Fruit fly (Drosophila melanogaster) whole organism, embryonic: Measurements from ENCODE around the gene Rbp6.
A peak's percentile ranks its signal among the peaks of the same experiment; 100 is the strongest.

Experiments
- Adf1 ChIP-seq: fragments of 200-800 bp; sonication (Bioruptor generic); IDR thresholded peaks from 2 replicates; pipeline ENCODE4 v1.3.6; 2022; ENCODE audit warnings: missing biosample characterization, missing genetic modification characterization
- Antp ChIP-seq: fragments of 200-800 bp; sonication (Bioruptor generic); optimal IDR thresholded peaks from 3 replicates; lab custom pipeline; 2016; ENCODE audit warnings: missing biosample characterization, missing genetic modification characterization
- Awh ChIP-seq: fragments of 200-800 bp; sonication (Bioruptor generic); IDR thresholded peaks from 2 replicates; pipeline ENCODE4, ENCODE4 v1.3.6; 2022; ENCODE audit warnings: missing biosample characterization, missing genetic modification characterization
- B-H2 ChIP-seq: fragments of 200-800 bp; sonication (Bioruptor generic); optimal IDR thresholded peaks from 2 replicates; lab custom pipeline; 2018; ENCODE audit warnings: missing biosample characterization, mild to moderate bottlenecking, missing genetic modification characterization
- Bgb ChIP-seq: fragments of 200-800 bp; sonication (Bioruptor generic); IDR thresholded peaks from 2 replicates; pipeline ENCODE4 v1.3.6; 2022; ENCODE audit warnings: missing biosample characterization, missing genetic modification characterization; ENCODE audit not compliant: partially characterized antibody
- CG10431 ChIP-seq: fragments of 200-800 bp; sonication (Bioruptor generic); optimal IDR thresholded peaks from 3 replicates; lab custom pipeline; 2018; ENCODE audit warnings: missing biosample characterization, mild to moderate bottlenecking, missing genetic modification characterization
- CG10654 ChIP-seq: fragments of 200-800 bp; sonication (Bioruptor generic); optimal IDR thresholded peaks from 2 replicates; lab custom pipeline; 2016; ENCODE audit warnings: missing biosample characterization, missing genetic modification characterization
- CG11398 ChIP-seq: fragments of 200-800 bp; sonication (Bioruptor generic); optimal IDR thresholded peaks from 2 replicates; lab custom pipeline; 2016; ENCODE audit warnings: missing biosample characterization, missing genetic modification characterization
- CG12155 ChIP-seq: fragments of 200-800 bp; sonication (Bioruptor generic); optimal IDR thresholded peaks from 3 replicates; lab custom pipeline; 2016; ENCODE audit warnings: missing biosample characterization, missing genetic modification characterization
- CG1233 ChIP-seq: fragments of 200-800 bp; sonication (Bioruptor generic); optimal IDR thresholded peaks from 4 replicates; lab custom pipeline; 2018; ENCODE audit warnings: missing biosample characterization, mild to moderate bottlenecking, missing genetic modification characterization
- CG12769 ChIP-seq: fragments of 200-800 bp; sonication (Bioruptor generic); optimal IDR thresholded peaks from 2 replicates; lab custom pipeline; 2019; ENCODE audit warnings: missing biosample characterization, mild to moderate bottlenecking, missing genetic modification characterization, moderate library complexity
- CG14050 ChIP-seq: fragments of 200-800 bp; sonication (Bioruptor generic); IDR thresholded peaks from 3 replicates; pipeline ENCODE4 v1.3.6; 2022; ENCODE audit warnings: missing biosample characterization, missing genetic modification characterization
- CG15011 ChIP-seq: fragments of 200-800 bp; sonication (Bioruptor generic); optimal IDR thresholded peaks from 3 replicates; lab custom pipeline; 2018; ENCODE audit warnings: missing biosample characterization, mild to moderate bottlenecking, missing genetic modification characterization
- CG1529 ChIP-seq: fragments of 200-800 bp; sonication (Bioruptor generic); optimal IDR thresholded peaks from 3 replicates; lab custom pipeline; 2018; ENCODE audit warnings: missing biosample characterization, missing genetic modification characterization
- CG17568 ChIP-seq: fragments of 200-800 bp; sonication (Bioruptor generic); optimal IDR thresholded peaks from 2 replicates; lab custom pipeline; 2018; ENCODE audit warnings: missing biosample characterization, mild to moderate bottlenecking, missing genetic modification characterization, moderate library complexity
- CG17612 ChIP-seq: fragments of 200-800 bp; sonication (Bioruptor generic); IDR thresholded peaks from 2 replicates; pipeline ENCODE4 v1.3.6; 2022; ENCODE audit warnings: missing biosample characterization, missing genetic modification characterization
- CG2129 ChIP-seq: fragments of 200-800 bp; sonication (Bioruptor generic); IDR thresholded peaks from 2 replicates; pipeline ENCODE4 v1.3.6; 2022; ENCODE audit warnings: missing biosample characterization, missing genetic modification characterization; ENCODE audit not compliant: partially characterized antibody
- CG2712 ChIP-seq: fragments of 200-800 bp; optimal IDR thresholded peaks from 3 replicates; lab custom pipeline; 2019; ENCODE audit warnings: missing biosample characterization, mild to moderate bottlenecking, missing genetic modification characterization, moderate library complexity
- CG31224 ChIP-seq: fragments of 200-800 bp; sonication (Bioruptor generic); IDR thresholded peaks from 2 replicates; pipeline ENCODE4 v1.3.6; 2022; ENCODE audit warnings: missing biosample characterization, missing genetic modification characterization
- CG32532 ChIP-seq: fragments of 200-800 bp; sonication (Bioruptor generic); IDR thresholded peaks from 2 replicates; pipeline ENCODE4 v1.3.6; 2022; ENCODE audit warnings: missing biosample characterization, missing genetic modification characterization
- CG3726 ChIP-seq: fragments of 200-800 bp; sonication (Bioruptor generic); IDR thresholded peaks from 3 replicates; pipeline ENCODE4, ENCODE4 v1.3.6; 2022; ENCODE audit warnings: missing biosample characterization, missing genetic modification characterization
- CG43689 ChIP-seq: fragments of 200-800 bp; sonication (Bioruptor generic); IDR thresholded peaks from 2 replicates; pipeline ENCODE4 v1.3.6; 2022; ENCODE audit warnings: missing biosample characterization, missing genetic modification characterization
- CG6791 ChIP-seq: fragments of 200-800 bp; sonication (Bioruptor generic); IDR thresholded peaks from 3 replicates; pipeline ENCODE4 v1.3.6; 2022; ENCODE audit warnings: missing biosample characterization, missing genetic modification characterization; ENCODE audit not compliant: partially characterized antibody
- CG7987 ChIP-seq: fragments of 200-800 bp; sonication (Bioruptor generic); optimal IDR thresholded peaks from 2 replicates; lab custom pipeline; 2018; ENCODE audit warnings: missing biosample characterization, mild to moderate bottlenecking, missing genetic modification characterization, moderate library complexity
- CG8944 ChIP-seq: fragments of 200-800 bp; sonication (Bioruptor generic); optimal IDR thresholded peaks from 3 replicates; lab custom pipeline; 2016; ENCODE audit warnings: missing biosample characterization, missing genetic modification characterization
- CG9437 ChIP-seq: fragments of 200-800 bp; sonication (Bioruptor generic); optimal IDR thresholded peaks from 2 replicates; lab custom pipeline; 2018; ENCODE audit warnings: missing biosample characterization, mild to moderate bottlenecking, missing genetic modification characterization
- CG9727 ChIP-seq: fragments of 200-800 bp; sonication (Bioruptor generic); optimal IDR thresholded peaks from 3 replicates; lab custom pipeline; 2017; ENCODE audit warnings: missing biosample characterization, mild to moderate bottlenecking, missing genetic modification characterization
- CHES-1-like ChIP-seq: fragments of 200-800 bp; sonication (Bioruptor generic); optimal IDR thresholded peaks from 2 replicates; lab custom pipeline; 2016; ENCODE audit warnings: missing biosample characterization, missing genetic modification characterization
- Deaf1 ChIP-seq: fragments of 200-800 bp; optimal IDR thresholded peaks from 3 replicates; lab custom pipeline; 2019; ENCODE audit warnings: missing biosample characterization, mild to moderate bottlenecking, missing genetic modification characterization, moderate library complexity
- Dek ChIP-seq: fragments of 200-800 bp; sonication (Bioruptor generic); optimal IDR thresholded peaks from 3 replicates; lab custom pipeline; 2019; ENCODE audit warnings: missing biosample characterization, mild to moderate bottlenecking, missing genetic modification characterization, moderate library complexity
- Dp ChIP-seq: fragments of 200-800 bp; sonication (Bioruptor generic); optimal IDR thresholded peaks from 2 replicates; lab custom pipeline; 2018; ENCODE audit warnings: missing biosample characterization, mild to moderate bottlenecking, missing genetic modification characterization, moderate library complexity
- Eip74EF ChIP-seq, 2 experiments: fragments of 200-800 bp in 1 of 2; fragments of >200 bp in 1 of 2; sonication (Bioruptor generic) in 1 of 2; optimal IDR thresholded peaks; 2 replicates each; lab custom pipeline; 2017 to 2019; ENCODE audit warnings: missing biosample characterization in 2 of 2, missing genetic modification characterization in 2 of 2, mild to moderate bottlenecking in 1 of 2, moderate library complexity in 1 of 2
- HLH4C ChIP-seq: fragments of 200-800 bp; sonication (Bioruptor generic); IDR thresholded peaks from 3 replicates; pipeline ENCODE4 v1.3.6; 2022; ENCODE audit warnings: missing biosample characterization, missing genetic modification characterization; ENCODE audit not compliant: partially characterized antibody
- Jarid2 ChIP-seq: fragments of 200-800 bp; sonication (Bioruptor generic); optimal IDR thresholded peaks from 3 replicates; lab custom pipeline; 2017; ENCODE audit warnings: mild to moderate bottlenecking, missing biosample characterization, missing genetic modification reagents, missing genetic modification characterization
- Med ChIP-seq: fragments of 200-800 bp; sonication (Bioruptor generic); peaks from one replicate; lab custom pipeline; 2016; ENCODE audit warnings: missing biosample characterization, missing genetic modification characterization, mild to moderate bottlenecking, inconsistent platforms, moderate library complexity
- Rfx ChIP-seq: fragments of 200-800 bp; sonication (Bioruptor generic); IDR thresholded peaks from 2 replicates; pipeline ENCODE4 v1.3.6; 2022; ENCODE audit warnings: missing biosample characterization, missing genetic modification characterization
- ac ChIP-seq: fragments of 200-800 bp; sonication (Bioruptor generic); optimal IDR thresholded peaks from 3 replicates; lab custom pipeline; 2017; ENCODE audit warnings: missing biosample characterization, mild to moderate bottlenecking, missing genetic modification characterization
- ara ChIP-seq: fragments of 200-800 bp; sonication (Bioruptor generic); IDR thresholded peaks from 2 replicates; pipeline ENCODE4 v1.3.6; 2022; ENCODE audit warnings: missing biosample characterization, missing genetic modification characterization
- bbx ChIP-seq: fragments of 200-800 bp; sonication (Bioruptor generic); IDR thresholded peaks from 2 replicates; pipeline ENCODE4 v1.3.6; 2022; ENCODE audit warnings: missing biosample characterization, missing genetic modification characterization; ENCODE audit not compliant: partially characterized antibody
- bowl ChIP-seq: fragments of 200-800 bp; sonication (Bioruptor generic); IDR thresholded peaks from 2 replicates; pipeline ENCODE4 v1.3.6; 2022; ENCODE audit warnings: missing biosample characterization, missing genetic modification characterization
- cas ChIP-seq: fragments of 200-800 bp; sonication (Bioruptor generic); IDR thresholded peaks from 2 replicates; pipeline ENCODE4 v1.3.6; 2022; ENCODE audit warnings: missing biosample characterization, missing genetic modification characterization
- chif ChIP-seq, 2 experiments: fragments of 200-800 bp; sonication (Bioruptor generic); optimal IDR thresholded peaks; 3 replicates each; lab custom pipeline; 2016; ENCODE audit warnings: missing biosample characterization in 2 of 2, missing genetic modification characterization in 2 of 2
- corto ChIP-seq: fragments of 200-800 bp; sonication (Bioruptor generic); optimal IDR thresholded peaks from 2 replicates; lab custom pipeline; 2016; ENCODE audit warnings: missing biosample characterization, mild to moderate bottlenecking, missing genetic modification characterization, moderate library complexity
- dysf ChIP-seq: fragments of 200-800 bp; sonication (Bioruptor generic); IDR thresholded peaks from 3 replicates; pipeline ENCODE4 v1.3.6; 2022; ENCODE audit warnings: missing biosample characterization, missing genetic modification characterization
- fru ChIP-seq: fragments of >200 bp; optimal IDR thresholded peaks from 2 replicates; lab custom pipeline; 2017
- gsb ChIP-seq: fragments of 200-800 bp; sonication (Bioruptor generic); IDR thresholded peaks from 2 replicates; pipeline ENCODE4 v1.3.6; 2022; ENCODE audit warnings: missing biosample characterization, missing genetic modification characterization
- lab ChIP-seq: fragments of 200-800 bp; sonication (Bioruptor generic); optimal IDR thresholded peaks from 3 replicates; lab custom pipeline; 2017; ENCODE audit warnings: missing biosample characterization, missing genetic modification characterization, mild to moderate bottlenecking, moderate library complexity, missing genetic modification reagents
- pfk ChIP-seq: fragments of 200-800 bp; sonication (Bioruptor generic); optimal IDR thresholded peaks from 2 replicates; lab custom pipeline; 2018; ENCODE audit warnings: missing biosample characterization, mild to moderate bottlenecking, missing genetic modification characterization, moderate library complexity
- pho ChIP-seq: fragments of 200-800 bp; sonication (Bioruptor generic); optimal IDR thresholded peaks from 2 replicates; lab custom pipeline; 2016; ENCODE audit warnings: missing biosample characterization, missing genetic modification characterization
- so ChIP-seq: fragments of 200-800 bp; sonication (Bioruptor generic); IDR thresholded peaks from 3 replicates; pipeline ENCODE4 v1.3.6; 2022; ENCODE audit warnings: missing biosample characterization, missing genetic modification characterization

Gene Rbp6

DNA sequence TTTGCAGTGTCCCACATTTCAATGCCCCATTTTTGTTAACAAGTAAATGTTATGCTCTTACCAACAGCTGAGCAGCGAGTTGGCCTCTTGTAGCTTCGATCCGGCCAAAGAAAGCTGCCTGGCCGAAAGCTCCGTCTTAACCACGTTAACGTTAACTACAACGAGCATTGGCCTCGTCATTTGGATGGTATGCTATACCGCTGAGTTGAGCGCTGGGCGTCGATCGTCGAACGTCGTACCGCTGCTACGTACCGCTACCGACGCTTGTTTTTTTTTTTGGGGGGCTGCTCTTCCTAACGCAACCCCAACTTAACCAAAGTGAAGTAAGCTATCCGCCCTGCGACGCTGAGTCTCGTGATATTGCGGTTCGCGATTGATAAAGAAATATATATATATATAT is 188.7 kb downstream of the Rbp6 start, which contains the start of gene rogdi (continued):
- TF ChIP-seq CHES-1-like (GFP tag; lab: Kevin White, UChicago) (no peak), CG6791 (GFP tag; lab: Robert Waterston, UW) (0 out of 3 replicates have a peak, but pooled peaks have one; percentile 26), Med (GFP tag; lab: Kevin White, UChicago) (peak; percentile 12), CG17612 (GFP tag; lab: Robert Waterston, UW) (no peak), chif (GFP tag; optimal IDR thresholded peaks at IDR 0.05; lab: Kevin White, UChicago) (no peak), B-H2 (GFP tag; lab: Kevin White, UChicago) (no peak), Eip74EF (GFP tag; optimal IDR thresholded peaks at IDR 0.05; lab: Kevin White, UChicago) (no peak), Bgb (GFP tag; lab: Robert Waterston, UW) (peak; percentile 15; the same call in 1 of the 2 replicates), Rfx (0 out of 2 replicates have a peak, but pooled peaks have one; percentile 12), CG31224 (GFP tag; lab: Robert Waterston, UW) (no peak), Jarid2 (GFP tag; lab: Kevin White, UChicago) (peak; percentile 22), ara (GFP tag; lab: Robert Waterston, UW) (no peak), CG32532 (GFP tag; lab: Robert Waterston, UW) (peak; percentile 5; the same call in 1 of the 2 replicates), CG9727 (GFP tag; lab: Kevin White, UChicago) (peak; percentile 7), gsb (GFP tag; lab: Robert Waterston, UW) (no peak), CG43689 (0 out of 2 replicates have a peak, but pooled peaks have one; percentile 5), CG3726 (GFP tag; lab: Robert Waterston, UW) (no peak), CG9437 (GFP tag; lab: Kevin White, UChicago) (peak; percentile 68), Deaf1 (peak; percentile 11), bbx (0 out of 2 replicates have a peak, but pooled peaks have one; percentile 25), Dek (tag; lab: Kevin White, UChicago) (no peak), lab (GFP tag; lab: Kevin White, UChicago) (peak; percentile 21), bowl (GFP tag; lab: Robert Waterston, UW) (peak; percentile 41; the same call in 1 of the 2 replicates), CG1233 (GFP tag; lab: Kevin White, UChicago) (no peak), CG12769 (peak; percentile 23), HLH4C (GFP tag; lab: Robert Waterston, UW) (no peak), cas (GFP tag; lab: Robert Waterston, UW) (no peak), so (0 out of 3 replicates have a peak, but pooled peaks have one; percentile 9), fru (lab: Kevin White, UChicago) (no peak), CG12155 (GFP tag; lab: Kevin White, UChicago) (no peak), pfk (GFP tag; lab: Kevin White, UChicago) (no peak), Adf1 (peak; percentile 12; the same call in 1 of the 2 replicates)

DNA sequence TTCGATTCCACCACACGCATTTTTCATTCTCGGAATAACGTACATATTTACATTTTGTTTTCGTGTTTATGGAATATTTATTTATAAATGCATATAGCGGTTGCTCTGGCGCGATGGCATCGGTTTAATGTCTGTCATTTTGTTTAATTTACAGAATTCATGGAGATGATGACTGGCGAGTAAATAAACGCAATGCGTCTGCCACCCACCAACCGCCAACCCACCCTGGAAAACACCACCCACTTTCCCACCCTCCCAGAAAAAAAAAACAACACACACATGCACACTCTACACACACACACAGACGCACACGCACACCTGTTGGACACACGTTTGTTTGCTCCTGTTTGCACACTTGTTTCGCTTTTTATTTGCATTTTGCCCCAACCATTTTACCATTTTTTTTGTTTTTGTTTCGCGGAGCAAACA is 190.2 kb downstream of the Rbp6 start:
- no peak for TF ChIP-seq CG17612 (GFP tag; lab: Robert Waterston, UW)
- TF ChIP-seq CG17568 (GFP tag; lab: Kevin White, UChicago), result no peak
- TF ChIP-seq pho (GFP tag; lab: Kevin White, UChicago), result no peak
- TF ChIP-seq CG10431 (GFP tag; lab: Kevin White, UChicago), result peak; percentile 56
- no peak for TF ChIP-seq CG6791 (GFP tag; lab: Robert Waterston, UW)
- no peak for TF ChIP-seq corto (GFP tag; lab: Kevin White, UChicago)
- TF ChIP-seq CG8944 (GFP tag; lab: Kevin White, UChicago), result no peak
- TF ChIP-seq CG14050 (GFP tag; lab: Robert Waterston, UW), result no peak
- TF ChIP-seq Antp, result no peak
- no peak for TF ChIP-seq Dp (GFP tag; lab: Kevin White, UChicago)
- TF ChIP-seq CG2129 (GFP tag; lab: Robert Waterston, UW), result no peak
- peak; percentile 57 for TF ChIP-seq CG1529
- no peak for TF ChIP-seq ac (GFP tag; lab: Kevin White, UChicago)
- no peak for TF ChIP-seq Awh
- TF ChIP-seq CG15011 (GFP tag; lab: Kevin White, UChicago), result no peak
- peak; percentile 21 for TF ChIP-seq CG2712 (tag; lab: Kevin White, UChicago)
- TF ChIP-seq dysf, result peak; percentile 46; the same call in 1 of the 3 replicates
- TF ChIP-seq CG10654 (GFP tag; lab: Kevin White, UChicago), result no peak
- peak; percentile 41 for TF ChIP-seq CG7987 (GFP tag; lab: Kevin White, UChicago)
- no peak for TF ChIP-seq CG11398 (GFP tag; lab: Kevin White, UChicago)
